Fruit fly (Drosophila melanogaster) whole organism, wandering third instar larva: ENCODE data around the gene Ufd4.

Experiments
- CG32264 ChIP-seq: fragments of 200-800 bp; sonication (Bioruptor generic); optimal IDR thresholded peaks from 2 replicates; lab custom pipeline; 2016; ENCODE audit warnings: missing biosample characterization, missing genetic modification characterization
- CG9705 ChIP-seq: fragments of 200-800 bp; sonication (Bioruptor generic); optimal IDR thresholded peaks from 2 replicates; lab custom pipeline; 2018; ENCODE audit warnings: missing biosample characterization, mild to moderate bottlenecking, missing genetic modification characterization
- Dif ChIP-seq: fragments of 200-275, 200-300 bp; sonication (Bioruptor generic); optimal IDR thresholded peaks from 2 replicates; lab custom pipeline; 2018; ENCODE audit warnings: missing biosample characterization, missing genetic modification characterization; ENCODE audit not compliant: partially characterized antibody
- GATAd ChIP-seq: sonication (Bioruptor generic); optimal IDR thresholded peaks from 2 replicates; lab custom pipeline; 2016; ENCODE audit warnings: missing biosample characterization, missing genetic modification characterization
- HLH106 ChIP-seq: fragments of 200-800 bp; optimal IDR thresholded peaks from 3 replicates; lab custom pipeline; 2019; ENCODE audit warnings: missing biosample characterization, mild to moderate bottlenecking, missing genetic modification characterization, moderate library complexity
- Hnf4 ChIP-seq: fragments of 200-800 bp; sonication (Bioruptor generic); optimal IDR thresholded peaks from 2 replicates; lab custom pipeline; 2016; ENCODE audit warnings: missing biosample characterization, mild to moderate bottlenecking, missing genetic modification characterization
- Hr78 ChIP-seq: fragments of >200 bp; optimal IDR thresholded peaks from 2 replicates; lab custom pipeline; 2017; ENCODE audit warnings: missing biosample characterization, missing genetic modification characterization
- Hr83 ChIP-seq: fragments of 200-300 bp; sonication (Bioruptor generic); optimal IDR thresholded peaks from 2 replicates; lab custom pipeline; 2016; ENCODE audit warnings: missing biosample characterization, mild to moderate bottlenecking, missing genetic modification characterization, moderate library complexity; ENCODE audit not compliant: poor library complexity, severe bottlenecking
- Jra ChIP-seq: sonication (Bioruptor generic); optimal IDR thresholded peaks from 2 replicates; lab custom pipeline; 2016; ENCODE audit warnings: missing biosample characterization, missing genetic modification characterization
- Mio ChIP-seq: sonication (Bioruptor generic); optimal IDR thresholded peaks from 2 replicates; lab custom pipeline; 2016; ENCODE audit warnings: missing biosample characterization, missing genetic modification characterization
- Myc ChIP-seq: fragments of >200 bp; optimal IDR thresholded peaks from 2 replicates; lab custom pipeline; 2017
- N ChIP-seq: fragments of >200 bp; optimal IDR thresholded peaks from 2 replicates; lab custom pipeline; 2018; ENCODE audit warnings: missing biosample characterization, missing external identifiers, missing genetic modification characterization
- OdsH ChIP-seq: fragments of 200-800 bp; sonication (Bioruptor generic); optimal IDR thresholded peaks from 2 replicates; lab custom pipeline; 2016; ENCODE audit warnings: missing biosample characterization, mild to moderate bottlenecking, missing genetic modification characterization
- Rel ChIP-seq, 2 experiments: fragments of 200-800 bp; sonication (Bioruptor generic) in 1 of 2; optimal IDR thresholded peaks; 2 replicates in 1 of 2; 3 replicates in 1 of 2; lab custom pipeline; 2016 to 2019; ENCODE audit warnings: mild to moderate bottlenecking in 2 of 2, missing biosample characterization in 2 of 2, missing genetic modification characterization in 2 of 2, moderate library complexity in 1 of 2
- Sp1 ChIP-seq: fragments of 200-800 bp; sonication (Bioruptor generic); optimal IDR thresholded peaks from 3 replicates; lab custom pipeline; 2019; ENCODE audit warnings: missing biosample characterization, mild to moderate bottlenecking, missing genetic modification characterization, moderate library complexity
- Vsx2 ChIP-seq: fragments of 200-300, 225-300 bp; sonication (Bioruptor generic); optimal IDR thresholded peaks from 2 replicates; lab custom pipeline; 2018; ENCODE audit warnings: missing biosample characterization, missing genetic modification characterization; ENCODE audit not compliant: partially characterized antibody
- br ChIP-seq: fragments of 200-800 bp; sonication (Bioruptor generic); optimal IDR thresholded peaks from 2 replicates; lab custom pipeline; 2016; ENCODE audit warnings: missing biosample characterization, missing genetic modification characterization
- brk ChIP-seq: fragments of 200-800 bp; sonication (Bioruptor generic); optimal IDR thresholded peaks from 2 replicates; lab custom pipeline; 2016; ENCODE audit warnings: missing biosample characterization, mild to moderate bottlenecking, missing genetic modification characterization
- dl ChIP-seq, 2 experiments: fragments of 175-275, 200-275 bp in 1 of 2; fragments of 200-275 bp in 1 of 2; sonication (Bioruptor generic); optimal IDR thresholded peaks; lab custom pipeline; 2018; ENCODE audit warnings: mild to moderate bottlenecking in 2 of 2, missing biosample characterization in 2 of 2, missing genetic modification characterization in 2 of 2, moderate library complexity in 2 of 2; ENCODE audit not compliant: partially characterized antibody in 2 of 2, insufficient read depth in 1 of 2
- dmrt93B ChIP-seq: fragments of 200-800 bp; sonication (Bioruptor generic); optimal IDR thresholded peaks from 2 replicates; lab custom pipeline; 2018; ENCODE audit warnings: missing biosample characterization, mild to moderate bottlenecking, missing genetic modification characterization
- dsf ChIP-seq: sonication (Bioruptor generic); optimal IDR thresholded peaks from 2 replicates; lab custom pipeline; 2016; ENCODE audit warnings: missing biosample characterization, missing genetic modification characterization, borderline replicate concordance
- ey ChIP-seq: fragments of 200-800 bp; sonication (Bioruptor generic); optimal IDR thresholded peaks from 2 replicates; lab custom pipeline; 2016; ENCODE audit warnings: missing biosample characterization, missing genetic modification characterization
- foxo ChIP-seq, 2 experiments: fragments of 200-800 bp; sonication (Bioruptor generic); optimal IDR thresholded peaks; 2 replicates in 1 of 2; 3 replicates in 1 of 2; lab custom pipeline; 2016 to 2017; ENCODE audit warnings: missing biosample characterization in 2 of 2, missing genetic modification characterization in 2 of 2
- h ChIP-seq: fragments of 200-800 bp; sonication (Bioruptor generic); optimal IDR thresholded peaks from 3 replicates; lab custom pipeline; 2016; ENCODE audit warnings: missing biosample characterization, mild to moderate bottlenecking, missing genetic modification characterization
- jim ChIP-seq: fragments of 175-275, 200-325 bp; sonication (Bioruptor generic); optimal IDR thresholded peaks from 2 replicates; lab custom pipeline; 2016; ENCODE audit warnings: missing biosample characterization, mild to moderate bottlenecking, missing genetic modification characterization
- lola ChIP-seq: fragments of >200 bp; optimal IDR thresholded peaks from 2 replicates; lab custom pipeline; 2017; ENCODE audit warnings: missing biosample characterization, missing genetic modification characterization
- pan ChIP-seq: fragments of >200 bp; optimal IDR thresholded peaks from 2 replicates; lab custom pipeline; 2017
- psq ChIP-seq: fragments of 200-800 bp; sonication (Bioruptor generic); optimal IDR thresholded peaks from 3 replicates; lab custom pipeline; 2017; ENCODE audit warnings: missing biosample characterization, mild to moderate bottlenecking, missing genetic modification characterization, moderate library complexity
- sage ChIP-seq: fragments of 200-800 bp; sonication (Bioruptor generic); optimal IDR thresholded peaks from 2 replicates; lab custom pipeline; 2016; ENCODE audit warnings: missing biosample characterization, mild to moderate bottlenecking, missing genetic modification characterization
- sv ChIP-seq: fragments of 200-800 bp; sonication (Bioruptor generic); optimal IDR thresholded peaks from 3 replicates; lab custom pipeline; 2016; ENCODE audit warnings: missing biosample characterization, missing genetic modification characterization
- tai ChIP-seq: sonication (Bioruptor generic); optimal IDR thresholded peaks from 2 replicates; lab custom pipeline; 2016; ENCODE audit warnings: missing biosample characterization, missing genetic modification characterization
- usp ChIP-seq: fragments of >200 bp; optimal IDR thresholded peaks from 2 replicates; lab custom pipeline; 2017; ENCODE audit warnings: missing biosample characterization, missing genetic modification characterization
- woc ChIP-seq: sonication (Bioruptor generic); optimal IDR thresholded peaks from 2 replicates; lab custom pipeline; 2016; ENCODE audit warnings: missing biosample characterization, mild to moderate bottlenecking, missing genetic modification characterization

The Ufd4 gene

dm6 chr2L:10263343-10263744 is 28.8 kb downstream of the Ufd4 start, which contains the start of gene Rsf1:
TSS of gene Rsf1 (minus strand) at chr2L:10263554.
- TF ChIP-seq dl (GFP tag; optimal IDR thresholded peaks at IDR 0.05; lab: Kevin White, UChicago; ENCODE audit: insufficient read depth in 1 of 2, partially characterized antibody in 2 of 2) (peak in 1 of 2 experiments; percentile 22), HLH106 (tag; lab: Kevin White, UChicago) (no peak), brk (no peak), Rel (GFP tag; optimal IDR thresholded peaks at IDR 0.05; lab: Kevin White, UChicago) (no peak), Rel (tag; optimal IDR thresholded peaks at IDR 0.05; lab: Kevin White, UChicago) (peak; percentile 83), h (GFP tag; lab: Kevin White, UChicago) (no peak), dmrt93B (no peak), ey (GFP tag; lab: Kevin White, UChicago) (no peak), Hnf4 (GFP tag; lab: Kevin White, UChicago) (no peak), br (no peak), sage (GFP tag; lab: Kevin White, UChicago) (no peak), Hr78 (GFP tag; lab: Kevin White, UChicago) (no peak), GATAd (GFP tag; lab: Kevin White, UChicago) (no peak), lola (GFP tag; lab: Kevin White, UChicago) (no peak), usp (GFP tag; lab: Kevin White, UChicago) (no peak), foxo (GFP tag; optimal IDR thresholded peaks at IDR 0.05; lab: Kevin White, UChicago) (no peak), Mio (GFP tag; lab: Kevin White, UChicago) (no peak), Vsx2 (GFP tag; lab: Kevin White, UChicago) (no peak), Hr83 (no peak)

DNA sequence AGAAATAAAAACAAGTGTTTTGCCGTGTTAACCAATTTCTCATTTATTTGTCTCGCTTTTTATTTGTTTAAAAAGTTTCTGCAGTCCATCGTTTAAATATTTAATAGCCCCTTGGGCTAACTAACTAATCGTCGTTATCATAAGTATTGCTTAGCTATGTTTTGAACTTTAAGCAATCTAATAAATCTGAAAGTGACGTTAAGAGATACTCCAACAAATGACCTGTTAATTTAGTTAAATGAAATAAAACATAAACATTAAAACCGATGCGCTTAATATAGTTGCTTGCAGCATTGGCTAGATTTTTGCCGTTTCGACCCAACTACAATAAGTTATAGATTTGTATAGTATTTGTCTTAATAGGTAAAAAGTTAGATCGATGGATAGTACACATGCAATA is 30.4 kb downstream of the Ufd4 start:
- no peak for TF ChIP-seq usp (GFP tag; lab: Kevin White, UChicago)
- no peak for TF ChIP-seq Jra
- no peak for TF ChIP-seq sage (GFP tag; lab: Kevin White, UChicago)
- TF ChIP-seq dsf, result no peak
- no peak for TF ChIP-seq CG32264 (GFP tag; lab: Kevin White, UChicago)
- TF ChIP-seq Rel (GFP tag; optimal IDR thresholded peaks at IDR 0.05; lab: Kevin White, UChicago), result no peak
- no peak for TF ChIP-seq Rel (tag; optimal IDR thresholded peaks at IDR 0.05; lab: Kevin White, UChicago)
- TF ChIP-seq GATAd (GFP tag; lab: Kevin White, UChicago), result no peak
- no peak for TF ChIP-seq jim (GFP tag; lab: Kevin White, UChicago)
- TF ChIP-seq br, result no peak
- no peak for TF ChIP-seq Hnf4 (GFP tag; lab: Kevin White, UChicago)
- TF ChIP-seq OdsH (GFP tag; lab: Kevin White, UChicago), result no peak
- no peak for TF ChIP-seq h (GFP tag; lab: Kevin White, UChicago)
- TF ChIP-seq Vsx2 (GFP tag; lab: Kevin White, UChicago), result no peak
- TF ChIP-seq pan (lab: Kevin White, UChicago), result no peak
- TF ChIP-seq Myc (lab: Kevin White, UChicago), result no peak
- TF ChIP-seq Hr83, result no peak
- TF ChIP-seq tai (GFP tag; lab: Kevin White, UChicago), result no peak
- TF ChIP-seq N, result no peak

DNA sequence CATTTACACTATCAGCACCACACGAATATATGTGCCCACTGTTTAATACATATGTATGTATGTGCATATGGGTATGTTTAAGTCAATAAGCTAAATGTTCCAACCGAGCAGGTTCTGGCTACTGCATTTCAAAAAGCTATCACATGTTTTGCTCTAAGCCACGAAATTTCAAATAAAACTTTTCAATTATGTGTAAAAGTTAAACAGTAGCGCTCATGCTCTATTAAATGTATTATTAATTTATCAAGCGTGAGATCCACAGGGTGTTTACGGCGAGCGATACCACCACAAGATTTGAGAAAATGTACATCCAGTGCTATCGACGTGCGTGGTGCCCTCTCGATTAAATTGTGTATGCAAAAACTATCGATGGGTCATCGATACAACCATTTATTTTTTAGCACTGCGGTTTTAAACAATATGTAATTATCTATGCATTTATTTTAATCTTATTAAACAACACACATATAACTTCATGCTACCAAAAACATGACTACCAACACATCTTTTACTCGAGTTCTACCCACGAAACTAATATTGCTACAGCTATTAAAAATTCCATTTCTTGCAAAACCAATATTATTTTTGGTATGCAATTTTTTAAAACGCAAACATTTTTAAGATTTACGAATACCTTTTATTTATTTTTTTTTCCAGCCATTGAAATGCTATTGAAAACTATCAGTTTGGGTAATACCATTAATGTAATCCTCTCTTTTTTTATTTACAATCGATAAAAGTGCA is 31.2 kb downstream of the Ufd4 start, which contains the start of gene Pten:
TSS of gene Pten (minus strand) at position 300 of the 744 bp plus-strand sequence.
- TF ChIP-seq pan (lab: Kevin White, UChicago), result no peak
- peak; percentile 99 for TF ChIP-seq Dif (GFP tag; lab: Kevin White, UChicago)
- no peak for TF ChIP-seq GATAd (GFP tag; lab: Kevin White, UChicago)
- no peak for TF ChIP-seq sage (GFP tag; lab: Kevin White, UChicago)
- no peak for TF ChIP-seq CG32264 (GFP tag; lab: Kevin White, UChicago)
- TF ChIP-seq dl (GFP tag; optimal IDR thresholded peaks at IDR 0.05; lab: Kevin White, UChicago; ENCODE audit: insufficient read depth in 1 of 2, partially characterized antibody in 2 of 2), result peak; percentile 59 to 88
- TF ChIP-seq sv (GFP tag; lab: Kevin White, UChicago), result peak; percentile 59
- TF ChIP-seq usp (GFP tag; lab: Kevin White, UChicago), result no peak
- TF ChIP-seq dsf, result peak; percentile 2
- no peak for TF ChIP-seq Mio (GFP tag; lab: Kevin White, UChicago)
- peak; percentile 36 for TF ChIP-seq psq (GFP tag; lab: Kevin White, UChicago)
- peak; percentile 65 for TF ChIP-seq Hr83
- no peak for TF ChIP-seq OdsH (GFP tag; lab: Kevin White, UChicago)
- TF ChIP-seq woc (GFP tag; lab: Kevin White, UChicago), result peak; percentile 53
- TF ChIP-seq Rel (GFP tag; optimal IDR thresholded peaks at IDR 0.05; lab: Kevin White, UChicago), result no peak
- no peak for TF ChIP-seq Rel (tag; optimal IDR thresholded peaks at IDR 0.05; lab: Kevin White, UChicago)
- peak; percentile 30 for TF ChIP-seq ey (GFP tag; lab: Kevin White, UChicago)
- no peak for TF ChIP-seq lola (GFP tag; lab: Kevin White, UChicago)
- TF ChIP-seq br, result no peak
- no peak for TF ChIP-seq h (GFP tag; lab: Kevin White, UChicago)
- TF ChIP-seq brk, result peak; percentile 16
- TF ChIP-seq Sp1 (GFP tag; lab: Kevin White, UChicago), result no peak
- peak; percentile 24 for TF ChIP-seq CG9705 (GFP tag; lab: Kevin White, UChicago)
- TF ChIP-seq Jra, result peak; percentile 41
- TF ChIP-seq Vsx2 (GFP tag; lab: Kevin White, UChicago), result peak; percentile 99
- TF ChIP-seq dmrt93B, result no peak
